Worm (Caenorhabditis elegans): Measurements from ENCODE around the gene clec-61.

Gene clec-61

ce11 chrII:10524374-10524773, 34.0 kb upstream of the clec-61 start, which contains the start of gene F59B10.6:
F59B10.6 (minus strand) TSS chrII:10524474.
- TF ChIP-seq ztf-29 (GFP tag; IDR thresholded peaks at IDR 0.05) (no peak), med-1 (GFP tag; optimal IDR thresholded peaks at IDR 0.05; ENCODE audit: insufficient read depth) (no peak), T22C8.4 (GFP tag; IDR thresholded peaks at IDR 0.05) (no peak), flt-1 (GFP tag; IDR thresholded peaks at IDR 0.05) (no peak), klf-2 (GFP tag; conservative IDR thresholded peaks at IDR 0.05) (no peak), ztf-23 (GFP tag; IDR thresholded peaks at IDR 0.05) (no peak), tab-1 (GFP tag; IDR thresholded peaks at IDR 0.05) (no peak), cog-1 (tag; optimal IDR thresholded peaks at IDR 0.05) (no peak), ref-1 (GFP tag; conservative IDR thresholded peaks at IDR 0.05) (no peak)

- TF ChIP-seq ztf-23 (GFP tag; IDR thresholded peaks at IDR 0.05), result no peak
- no peak for TF ChIP-seq ztf-29 (GFP tag; IDR thresholded peaks at IDR 0.05)
- no peak for TF ChIP-seq tab-1 (GFP tag; IDR thresholded peaks at IDR 0.05)
- no peak for TF ChIP-seq med-1 (GFP tag; optimal IDR thresholded peaks at IDR 0.05; ENCODE audit: insufficient read depth)
- no peak for TF ChIP-seq T22C8.4 (GFP tag; IDR thresholded peaks at IDR 0.05)
- no peak for TF ChIP-seq cog-1 (tag; optimal IDR thresholded peaks at IDR 0.05)
- no peak for TF ChIP-seq flt-1 (GFP tag; IDR thresholded peaks at IDR 0.05)
- no peak for TF ChIP-seq ref-1 (GFP tag; conservative IDR thresholded peaks at IDR 0.05)
- TF ChIP-seq klf-2 (GFP tag; conservative IDR thresholded peaks at IDR 0.05), result no peak
Measured at ce11 chrII:10523583-10523982, 33.2 kb upstream of the clec-61 start, which contains the start of gene F59B10.5. F59B10.5 (minus strand) TSS chrII:10523683.

- TF ChIP-seq ztf-23 (GFP tag; IDR thresholded peaks at IDR 0.05) (no peak), klf-2 (GFP tag; conservative IDR thresholded peaks at IDR 0.05) (no peak), tab-1 (GFP tag; IDR thresholded peaks at IDR 0.05) (no peak), T22C8.4 (GFP tag; IDR thresholded peaks at IDR 0.05) (no peak), ref-1 (GFP tag; conservative IDR thresholded peaks at IDR 0.05) (no peak), ztf-29 (GFP tag; IDR thresholded peaks at IDR 0.05) (no peak), med-1 (GFP tag; optimal IDR thresholded peaks at IDR 0.05; ENCODE audit: insufficient read depth) (no peak), flt-1 (GFP tag; IDR thresholded peaks at IDR 0.05) (no peak), cog-1 (tag; optimal IDR thresholded peaks at IDR 0.05) (no peak)
Measured at ce11 chrII:10523031-10523430, 32.7 kb upstream of the clec-61 start.

ce11 chrII:10519863-10520262, 29.5 kb upstream of the clec-61 start:
- no peak for TF ChIP-seq ref-1 (GFP tag; conservative IDR thresholded peaks at IDR 0.05)
- TF ChIP-seq flt-1 (GFP tag; IDR thresholded peaks at IDR 0.05), result no peak
- TF ChIP-seq klf-2 (GFP tag; conservative IDR thresholded peaks at IDR 0.05), result no peak
- no peak for TF ChIP-seq ztf-23 (GFP tag; IDR thresholded peaks at IDR 0.05)
- no peak for TF ChIP-seq T22C8.4 (GFP tag; IDR thresholded peaks at IDR 0.05)
- TF ChIP-seq med-1 (GFP tag; optimal IDR thresholded peaks at IDR 0.05; ENCODE audit: insufficient read depth), result no peak
- TF ChIP-seq ztf-29 (GFP tag; IDR thresholded peaks at IDR 0.05), result no peak
- TF ChIP-seq cog-1 (tag; optimal IDR thresholded peaks at IDR 0.05), result no peak
- TF ChIP-seq tab-1 (GFP tag; IDR thresholded peaks at IDR 0.05), result no peak

DNA sequence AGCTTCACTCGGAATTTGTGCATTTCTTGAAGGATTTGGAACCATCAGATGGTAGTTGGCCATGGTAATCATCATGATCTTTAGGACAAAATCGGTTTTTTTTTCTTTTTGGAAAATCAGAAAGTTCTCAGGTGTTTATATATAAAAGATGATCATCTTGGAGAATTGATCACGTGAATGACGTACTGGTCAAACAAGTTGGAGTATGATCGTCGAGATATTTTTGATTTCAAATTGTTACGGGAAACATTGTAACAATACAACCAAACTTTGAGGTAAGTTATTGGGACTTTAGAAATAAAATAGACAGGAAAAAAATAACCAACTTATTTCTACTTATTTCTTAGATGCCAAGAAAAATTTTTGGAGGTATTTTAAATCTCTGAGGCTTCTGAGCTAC, 28.7 kb upstream of the clec-61 start, which contains the start of gene F59B10.4:
F59B10.4 (minus strand) TSS at position 101 of the 400 bp plus-strand sequence.
- TF ChIP-seq cog-1 (tag; optimal IDR thresholded peaks at IDR 0.05), result no peak
- no peak for TF ChIP-seq klf-2 (GFP tag; conservative IDR thresholded peaks at IDR 0.05)
- no peak for TF ChIP-seq med-1 (GFP tag; optimal IDR thresholded peaks at IDR 0.05; ENCODE audit: insufficient read depth)
- no peak for TF ChIP-seq ztf-29 (GFP tag; IDR thresholded peaks at IDR 0.05)
- TF ChIP-seq flt-1 (GFP tag; IDR thresholded peaks at IDR 0.05), result no peak
- no peak for TF ChIP-seq T22C8.4 (GFP tag; IDR thresholded peaks at IDR 0.05)
- no peak for TF ChIP-seq tab-1 (GFP tag; IDR thresholded peaks at IDR 0.05)

DNA sequence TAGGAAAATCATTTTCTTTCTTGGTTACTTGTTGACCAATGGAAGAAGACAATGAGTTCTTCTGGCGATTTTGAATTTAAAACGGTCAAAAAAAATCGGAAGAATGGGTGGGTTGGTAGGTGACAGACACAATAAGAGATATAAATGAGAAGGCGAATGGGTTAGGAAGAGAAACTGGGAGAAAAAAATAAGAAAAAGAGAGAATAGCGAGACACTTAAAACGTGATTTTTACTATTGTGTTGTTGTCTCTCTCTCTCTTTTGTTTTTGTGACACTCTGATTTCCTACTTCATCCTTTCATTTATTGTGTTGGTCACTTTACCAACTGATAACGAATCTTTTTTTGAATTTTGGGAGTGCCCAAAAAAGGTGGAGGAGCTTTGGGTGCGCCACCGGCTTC, 26.0 kb upstream of the clec-61 start:
- TF ChIP-seq cog-1 (tag; optimal IDR thresholded peaks at IDR 0.05) (no peak), T22C8.4 (GFP tag; IDR thresholded peaks at IDR 0.05) (no peak), flt-1 (GFP tag; IDR thresholded peaks at IDR 0.05) (no peak), klf-2 (GFP tag; conservative IDR thresholded peaks at IDR 0.05) (no peak)

DNA sequence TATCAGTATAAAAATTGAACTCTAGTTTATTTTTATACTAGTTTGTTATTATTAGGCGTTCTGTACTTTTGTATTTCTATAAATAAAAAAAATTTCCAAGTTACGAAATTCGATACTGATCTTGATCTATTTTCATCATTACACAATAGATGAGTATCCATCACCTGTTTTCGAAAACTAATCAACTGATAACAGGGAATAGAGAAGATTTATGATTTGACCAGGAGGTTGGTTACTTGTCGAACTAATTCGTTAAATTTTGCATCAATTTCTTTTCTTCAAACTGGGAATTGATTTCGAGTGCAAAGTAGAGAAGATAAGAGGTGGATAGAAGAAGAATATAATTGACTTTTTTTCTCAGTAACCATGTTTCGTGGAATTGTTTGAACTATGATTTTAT, 25.1 kb upstream of the clec-61 start:
- no peak for TF ChIP-seq ztf-23 (GFP tag; IDR thresholded peaks at IDR 0.05)
- no peak for TF ChIP-seq ref-1 (GFP tag; conservative IDR thresholded peaks at IDR 0.05)
- no peak for TF ChIP-seq klf-2 (GFP tag; conservative IDR thresholded peaks at IDR 0.05)
- TF ChIP-seq cog-1 (tag; optimal IDR thresholded peaks at IDR 0.05), result no peak
- TF ChIP-seq flt-1 (GFP tag; IDR thresholded peaks at IDR 0.05), result no peak
- no peak for TF ChIP-seq tab-1 (GFP tag; IDR thresholded peaks at IDR 0.05)
- no peak for TF ChIP-seq ztf-29 (GFP tag; IDR thresholded peaks at IDR 0.05)
- TF ChIP-seq T22C8.4 (GFP tag; IDR thresholded peaks at IDR 0.05), result no peak
- TF ChIP-seq med-1 (GFP tag; optimal IDR thresholded peaks at IDR 0.05; ENCODE audit: insufficient read depth), result no peak

DNA sequence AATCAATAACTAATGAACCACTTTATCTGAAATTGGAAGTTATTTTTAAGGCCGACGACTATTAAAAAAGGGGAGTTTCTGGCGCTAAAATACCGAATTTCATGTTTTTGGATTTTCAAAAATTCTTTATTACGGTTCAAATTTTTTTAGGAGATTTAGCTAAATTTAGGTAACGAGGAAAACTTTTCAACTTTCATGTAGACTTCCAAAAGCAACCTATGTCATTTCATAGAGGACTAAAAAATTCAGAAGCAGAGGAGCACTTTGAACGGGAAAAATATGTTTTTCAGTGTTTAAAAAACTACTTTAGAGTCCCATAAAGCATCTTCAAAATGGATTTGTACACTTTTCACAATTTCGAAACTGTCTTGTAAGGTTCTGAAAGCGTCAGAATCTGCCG, 23.0 kb upstream of the clec-61 start:
- TF ChIP-seq cog-1 (tag; optimal IDR thresholded peaks at IDR 0.05) (no peak), med-1 (GFP tag; optimal IDR thresholded peaks at IDR 0.05; ENCODE audit: insufficient read depth) (no peak), ref-1 (GFP tag; conservative IDR thresholded peaks at IDR 0.05) (no peak), klf-2 (GFP tag; conservative IDR thresholded peaks at IDR 0.05) (no peak), flt-1 (GFP tag; IDR thresholded peaks at IDR 0.05) (no peak), tab-1 (GFP tag; IDR thresholded peaks at IDR 0.05) (no peak), ztf-23 (GFP tag; IDR thresholded peaks at IDR 0.05) (no peak), T22C8.4 (GFP tag; IDR thresholded peaks at IDR 0.05) (no peak), ztf-29 (GFP tag; IDR thresholded peaks at IDR 0.05) (no peak)

- TF ChIP-seq T22C8.4 (GFP tag; IDR thresholded peaks at IDR 0.05) (no peak), med-1 (GFP tag; optimal IDR thresholded peaks at IDR 0.05; ENCODE audit: insufficient read depth) (no peak), cog-1 (tag; optimal IDR thresholded peaks at IDR 0.05) (no peak), ztf-29 (GFP tag; IDR thresholded peaks at IDR 0.05) (no peak)
Measured at ce11 chrII:10510242-10510641, 19.9 kb upstream of the clec-61 start, which contains the start of gene F59B10.3. F59B10.3 (plus strand) TSS chrII:10510542.

DNA sequence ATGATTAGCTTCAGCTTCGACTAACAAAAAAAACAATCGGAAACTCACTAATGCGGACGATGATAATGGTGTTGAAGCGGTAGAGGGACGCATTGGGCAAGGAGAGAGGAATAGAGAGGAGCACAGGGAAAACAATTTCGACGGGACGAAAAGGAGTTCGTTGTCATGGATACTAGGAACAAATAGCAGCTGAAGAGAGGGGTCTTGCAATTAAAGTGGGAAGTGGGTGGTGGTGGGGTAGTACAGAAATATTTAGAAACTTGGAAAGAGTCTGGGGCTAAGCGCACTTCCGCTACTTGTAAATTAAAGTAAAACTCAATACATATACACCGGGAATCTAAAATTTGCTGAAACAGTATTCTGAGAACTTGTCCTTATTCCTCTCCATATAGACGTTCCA, 19.4 kb upstream of the clec-61 start, which contains the start of gene F59B10.2:
F59B10.2 (minus strand) TSS at position 101 of the 400 bp plus-strand sequence.
- no peak for TF ChIP-seq ref-1 (GFP tag; conservative IDR thresholded peaks at IDR 0.05)
- no peak for TF ChIP-seq ztf-29 (GFP tag; IDR thresholded peaks at IDR 0.05)
- no peak for TF ChIP-seq tab-1 (GFP tag; IDR thresholded peaks at IDR 0.05)
- no peak for TF ChIP-seq klf-2 (GFP tag; conservative IDR thresholded peaks at IDR 0.05)
- no peak for TF ChIP-seq med-1 (GFP tag; optimal IDR thresholded peaks at IDR 0.05; ENCODE audit: insufficient read depth)
- TF ChIP-seq T22C8.4 (GFP tag; IDR thresholded peaks at IDR 0.05), result no peak
- TF ChIP-seq flt-1 (GFP tag; IDR thresholded peaks at IDR 0.05), result no peak
- TF ChIP-seq ztf-23 (GFP tag; IDR thresholded peaks at IDR 0.05), result no peak
- no peak for TF ChIP-seq cog-1 (tag; optimal IDR thresholded peaks at IDR 0.05)

Measured in whole organism, midembryonic.